Worm (Caenorhabditis elegans): ENCODE measurements around the gene C55B6.7.

DNA sequence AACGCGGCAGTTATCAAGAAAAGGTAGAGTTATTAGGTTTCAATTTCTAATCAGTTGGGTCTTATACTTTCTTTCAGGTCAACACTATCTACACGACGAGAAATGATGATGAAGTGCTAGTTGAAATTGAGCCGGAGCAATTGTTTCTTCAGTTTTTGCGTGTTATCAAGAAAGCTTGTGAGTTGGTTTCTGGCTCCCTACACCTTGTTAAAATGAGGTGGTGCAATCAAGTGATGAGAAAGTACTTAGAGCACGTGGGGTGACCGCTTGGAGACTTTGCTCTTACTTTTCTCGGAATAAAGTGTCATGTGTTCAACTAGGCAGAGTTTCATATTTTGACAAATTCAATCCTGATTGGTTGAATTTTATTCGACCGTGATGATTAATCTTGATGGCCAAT is 8.7 kb upstream of the C55B6.7 start:
- TF ChIP-seq skn-1 (tag; optimal IDR thresholded peaks at IDR 0.05) (no peak), ztf-4 (tag; optimal IDR thresholded peaks at IDR 0.05) (no peak), ama-1 (optimal IDR thresholded peaks at IDR 0.05) (no peak), unc-62 (GFP tag; optimal IDR thresholded peaks at IDR 0.05) (no peak)
